Worm (Caenorhabditis elegans) whole organism, early embryonic: ENCODE measurements around the gene F28A10.8.

Source experiments
- aly-1 ChIP-seq: sonication (generic microtip); optimal IDR thresholded peaks from 2 replicates; lab custom pipeline; 2016; ENCODE audit warnings: missing genetic modification characterization, missing compliant biosample characterization
- ama-1 ChIP-seq: fragments of 150-350 bp; optimal IDR thresholded peaks from 2 replicates; lab custom pipeline; 2014
- hmg-4 ChIP-seq: fragments of 200-800 bp; sonication (Bioruptor generic); optimal IDR thresholded peaks from 2 replicates; lab custom pipeline; 2018; ENCODE audit warnings: mild to moderate bottlenecking, missing genetic modification characterization, missing compliant biosample characterization
- scrt-1 ChIP-seq: fragments of 200-800 bp; sonication (Bioruptor generic); IDR thresholded peaks from 2 replicates; pipeline ENCODE4 v1.3.6; 2022; ENCODE audit warnings: missing genetic modification characterization, missing compliant biosample characterization
- tbx-11 ChIP-seq: fragments of 200-800 bp; sonication (Bioruptor generic); IDR thresholded peaks from 2 replicates; pipeline ENCODE4 v1.3.6; 2022; ENCODE audit warnings: missing genetic modification characterization, missing compliant biosample characterization

DNA sequence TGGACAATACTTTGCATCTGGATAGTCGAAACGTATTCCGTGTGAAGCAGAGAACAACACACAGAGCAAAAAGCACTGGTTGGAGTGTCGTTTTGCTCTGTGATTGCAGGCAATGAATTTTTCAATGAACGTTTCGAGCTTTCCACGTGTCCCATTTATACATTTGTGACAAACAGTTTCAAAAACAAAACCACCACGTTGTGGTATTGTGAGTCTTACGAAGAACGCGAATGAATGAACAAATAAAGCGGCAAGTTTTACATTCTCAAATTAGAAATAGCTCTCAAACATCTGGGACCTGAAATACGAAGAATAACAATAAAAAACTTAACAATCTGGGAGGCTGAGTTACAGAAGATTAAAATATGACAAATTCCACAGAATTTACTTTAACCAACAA lies 46.5 kb downstream of the F28A10.8 start, which contains the start of gene F46F5.1:
- TF ChIP-seq ama-1 (lab: Kevin White, UChicago) (no peak), tbx-11 (GFP tag; lab: Robert Waterston, UW) (no peak), hmg-4 (GFP tag; lab: Kevin White, UChicago) (no peak), scrt-1 (GFP tag; lab: Robert Waterston, UW) (no peak), aly-1 (tag; lab: Kevin White, UChicago) (no peak)
